Worm (Caenorhabditis elegans): ENCODE results near the gene Y22F5A.11.

DNA sequence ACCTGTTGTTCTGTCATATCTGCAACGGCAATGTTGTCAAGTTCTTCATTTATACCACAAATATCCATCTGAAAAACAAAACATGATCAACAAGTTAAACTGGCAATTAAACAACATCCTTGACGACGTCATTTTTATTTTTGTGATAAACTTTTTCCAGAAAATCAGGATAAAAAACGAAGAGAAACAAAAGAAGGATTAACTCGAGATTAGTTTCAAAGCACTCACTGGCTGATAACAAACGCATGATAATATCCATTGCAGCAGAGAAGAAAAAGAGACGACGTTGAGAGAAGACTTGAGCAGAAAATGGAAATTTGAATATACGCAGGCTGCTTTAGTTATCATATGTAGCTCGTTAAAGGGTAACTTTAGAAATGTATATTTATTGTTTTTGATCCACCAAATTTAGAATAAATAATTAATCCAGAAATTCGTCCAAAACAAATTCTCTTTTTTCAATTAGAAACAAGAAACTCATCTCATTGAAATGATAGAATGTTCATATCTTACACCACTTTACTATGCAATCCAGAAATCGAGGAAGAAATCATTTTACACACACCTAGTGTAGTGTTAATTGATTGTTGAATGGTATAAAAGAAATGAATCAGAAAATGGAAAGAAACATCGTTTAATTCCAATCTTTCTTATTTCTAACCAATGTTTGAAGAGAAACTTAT, 34.2 kb downstream of the Y22F5A.11 start, which contains the start of the genes C12D8.21 and col-148:
- TF ChIP-seq him-1 (tag; optimal IDR thresholded peaks at IDR 0.05) (no peak), W03F9.2 (tag; optimal IDR thresholded peaks at IDR 0.05) (no peak)

All from whole organism, L4/young adult.